Worm (Caenorhabditis elegans): ENCODE results near the gene F59A6.12.

ce11 chrII:5046209-5047200 lies 34.6 kb upstream of the F59A6.12 start:
- TF ChIP-seq tab-1 (GFP tag; IDR thresholded peaks at IDR 0.05) (no peak), ztf-29 (GFP tag; IDR thresholded peaks at IDR 0.05) (no peak), flt-1 (GFP tag; IDR thresholded peaks at IDR 0.05) (no peak), ztf-23 (GFP tag; IDR thresholded peaks at IDR 0.05) (no peak), med-1 (GFP tag; optimal IDR thresholded peaks at IDR 0.05; ENCODE audit: insufficient read depth) (no peak), cog-1 (tag; optimal IDR thresholded peaks at IDR 0.05) (no peak), ref-1 (GFP tag; conservative IDR thresholded peaks at IDR 0.05) (no peak), T22C8.4 (GFP tag; IDR thresholded peaks at IDR 0.05) (no peak), klf-2 (GFP tag; conservative IDR thresholded peaks at IDR 0.05) (no peak)

Measured in whole organism, midembryonic.